Worm (Caenorhabditis elegans): Measurements from ENCODE around the gene srp-1.

- TF ChIP-seq ama-1 (optimal IDR thresholded peaks at IDR 0.05) (no peak), scrt-1 (GFP tag; IDR thresholded peaks at IDR 0.05) (no peak), aly-1 (tag; optimal IDR thresholded peaks at IDR 0.05) (no peak), tra-4 (tag; optimal IDR thresholded peaks at IDR 0.05) (no peak)
Measured at ce11 chrV:764732-765131, 11.6 kb downstream of the srp-1 start, which contains the start of gene str-238.
